Fruit fly (Drosophila melanogaster): ENCODE measurements around the gene CG6276.

The CG6276 gene

dm6 chr3R:15293005-15293877, 26.6 kb downstream of the CG6276 start (continued):
- TF ChIP-seq Sox102F (GFP tag; optimal IDR thresholded peaks at IDR 0.05) (peak; percentile 50), CG12769 (tag; optimal IDR thresholded peaks at IDR 0.05) (no peak), crol (GFP tag; IDR thresholded peaks at IDR 0.05) (peak; percentile 11; the same call in 1 of the 2 replicates), Med (GFP tag) (peak; percentile 81)

- TF ChIP-seq phol (tag; optimal IDR thresholded peaks at IDR 0.05) (no peak), fd3F (GFP tag; optimal IDR thresholded peaks at IDR 0.05) (no peak), Poxn (GFP tag; IDR thresholded peaks at IDR 0.05) (no peak), tio (GFP tag; optimal IDR thresholded peaks at IDR 0.05) (no peak), Myb (GFP tag; optimal IDR thresholded peaks at IDR 0.05) (peak; percentile 19), bcd (GFP tag; optimal IDR thresholded peaks at IDR 0.05) (peak; percentile 18), CG4730 (GFP tag; IDR thresholded peaks at IDR 0.05) (no peak), CG15514 (GFP tag; optimal IDR thresholded peaks at IDR 0.05) (peak; percentile 41), CG13296 (GFP tag; optimal IDR thresholded peaks at IDR 0.05) (no peak), gem (tag; optimal IDR thresholded peaks at IDR 0.05) (peak; percentile 43), CG14965 (GFP tag; optimal IDR thresholded peaks at IDR 0.05; ENCODE audit: borderline replicate concordance) (no peak), CG11723 (GFP tag; optimal IDR thresholded peaks at IDR 0.05) (peak; percentile 8), CG9817 (tag; optimal IDR thresholded peaks at IDR 0.05) (peak; percentile 46), Dfd (GFP tag; optimal IDR thresholded peaks at IDR 0.05) (peak in 1 of 2 experiments; percentile 82), CG2120 (GFP tag; optimal IDR thresholded peaks at IDR 0.05) (peak; percentile 61), CoRest (tag; optimal IDR thresholded peaks at IDR 0.05) (peak; percentile 35), tin (GFP tag; optimal IDR thresholded peaks at IDR 0.05) (peak; percentile 16), Xrp1 (GFP tag; IDR thresholded peaks at IDR 0.05) (no peak), D19B (GFP tag; optimal IDR thresholded peaks at IDR 0.05) (no peak), Pdp1 (GFP tag; optimal IDR thresholded peaks at IDR 0.05) (peak in 1 of 2 experiments; percentile 96), Bteb2 (GFP tag; optimal IDR thresholded peaks at IDR 0.05) (peak; percentile 4), CG17912 (GFP tag; optimal IDR thresholded peaks at IDR 0.05) (no peak), lilli (GFP tag; optimal IDR thresholded peaks at IDR 0.05) (peak; percentile 62), Oli (tag; optimal IDR thresholded peaks at IDR 0.05) (peak; percentile 5), Gug (GFP tag; IDR thresholded peaks at IDR 0.05) (peak; percentile 54; the same call in 1 of the 4 replicates), CG11085 (GFP tag; IDR thresholded peaks at IDR 0.05) (no peak), fu2 (GFP tag; optimal IDR thresholded peaks at IDR 0.05) (no peak), disco-r (GFP tag; optimal IDR thresholded peaks at IDR 0.05) (peak; percentile 49), Blimp-1 (GFP tag; optimal IDR thresholded peaks at IDR 0.05) (peak; percentile 12), CG15696 (tag; optimal IDR thresholded peaks at IDR 0.05) (peak; percentile 7), ftz-f1 (GFP tag; optimal IDR thresholded peaks at IDR 0.05) (peak; percentile 52), HLH54F (GFP tag; optimal IDR thresholded peaks at IDR 0.05) (peak; percentile 6), Ravus (GFP tag; IDR thresholded peaks at IDR 0.05) (no peak), oc (tag; optimal IDR thresholded peaks at IDR 0.05) (peak; percentile 77), sug (tag; optimal IDR thresholded peaks at IDR 0.05) (peak; percentile 48), CG8924 (tag; optimal IDR thresholded peaks at IDR 0.05) (peak; percentile 14), CG12219 (GFP tag; optimal IDR thresholded peaks at IDR 0.05) (peak; percentile 1), CG18599 (GFP tag; optimal IDR thresholded peaks at IDR 0.05) (peak; percentile 73), Hmr (GFP tag; optimal IDR thresholded peaks at IDR 0.05) (peak; percentile 20), CG17829 (tag; optimal IDR thresholded peaks at IDR 0.05) (peak; percentile 9), luna (GFP tag; optimal IDR thresholded peaks at IDR 0.05) (no peak)
These were observed 27.4 kb downstream of the CG6276 start for dm6 chr3R:15292241-15293004.

Data from whole organism, embryonic.